Worm (Caenorhabditis elegans) whole organism, L2 larva: ENCODE results near the gene bir-2.

Experiments
- egl-27 ChIP-seq: sonication (generic microtip); optimal IDR thresholded peaks from 3 replicates; lab custom pipeline; 2017; ENCODE audit warnings: missing biosample characterization, missing genetic modification reagents, missing genetic modification characterization
- elt-1 ChIP-seq: fragments of 150-350 bp; optimal IDR thresholded peaks from 2 replicates; lab custom pipeline; 2014; ENCODE audit warnings: missing biosample characterization, missing genetic modification characterization
- fos-1 ChIP-seq: fragments of 150-350 bp; optimal IDR thresholded peaks from 2 replicates; lab custom pipeline; 2014; ENCODE audit warnings: missing biosample characterization, missing genetic modification characterization
- nhr-6 ChIP-seq: fragments of 150-350 bp; optimal IDR thresholded peaks from 2 replicates; lab custom pipeline; 2014; ENCODE audit warnings: missing biosample characterization, missing genetic modification characterization
- unc-62 ChIP-seq: fragments of 150-350 bp; optimal IDR thresholded peaks from 2 replicates; lab custom pipeline; 2014; ENCODE audit warnings: missing biosample characterization, missing genetic modification reagents, missing genetic modification characterization
- ztf-11 ChIP-seq: sonication (generic microtip); optimal IDR thresholded peaks from 2 replicates; lab custom pipeline; 2017; ENCODE audit warnings: missing biosample characterization, missing genetic modification characterization

- no peak for TF ChIP-seq ztf-11 (tag; lab: Kevin White, UChicago)
- TF ChIP-seq fos-1 (tag; lab: Kevin White, UChicago) = no peak
- TF ChIP-seq nhr-6 (tag; lab: Kevin White, UChicago) = no peak
- TF ChIP-seq egl-27 (tag; lab: Kevin White, UChicago) = no peak
- no peak for TF ChIP-seq unc-62
- TF ChIP-seq elt-1 = no peak
Measured at ce11 chrV:13600882-13601281, 32.2 kb downstream of the bir-2 start, which contains the start of gene rdy-2.
